Worm (Caenorhabditis elegans) whole organism, L2 larva: ENCODE results near the gene kcmf-1.

ENCODE experiments used
- ama-1 ChIP-seq: fragments of 150-350 bp; optimal IDR thresholded peaks from 2 replicates; lab custom pipeline; 2018; ENCODE audit warnings: inconsistent platforms
- blmp-1 ChIP-seq: sonication (generic microtip); optimal IDR thresholded peaks from 2 replicates; lab custom pipeline; 2017; ENCODE audit warnings: missing genetic modification characterization, mild to moderate bottlenecking, missing compliant biosample characterization, antibody characterized with exemption, moderate library complexity; ENCODE audit not compliant: insufficient read depth
- ceh-82 ChIP-seq: fragments of 150-350 bp; optimal IDR thresholded peaks from 2 replicates; lab custom pipeline; 2014; ENCODE audit warnings: missing biosample characterization, missing genetic modification characterization
- elt-3 ChIP-seq: sonication (generic microtip); optimal IDR thresholded peaks from 2 replicates; lab custom pipeline; 2017; ENCODE audit warnings: missing biosample characterization, missing genetic modification characterization
- gmeb-1 ChIP-seq: fragments of 150-350 bp; optimal IDR thresholded peaks from 2 replicates; lab custom pipeline; 2014; ENCODE audit warnings: missing biosample characterization, missing genetic modification characterization
- lin-11 ChIP-seq: fragments of 150-350 bp; sonication (generic microtip); optimal IDR thresholded peaks from 2 replicates; lab custom pipeline; 2014; ENCODE audit warnings: missing biosample characterization, missing genetic modification characterization, inconsistent platforms, mixed read lengths
- lin-13 ChIP-seq: fragments of 150-350 bp; optimal IDR thresholded peaks from 2 replicates; lab custom pipeline; 2014; ENCODE audit warnings: missing biosample characterization, missing genetic modification reagents, missing genetic modification characterization
- lsy-2 ChIP-seq, 2 experiments: fragments of 150-350 bp in 1 of 2; sonication (generic microtip) in 1 of 2; optimal IDR thresholded peaks; 2 replicates each; lab custom pipeline; 2014 to 2017; ENCODE audit warnings: missing biosample characterization in 2 of 2, missing genetic modification characterization in 2 of 2
- mdl-1 ChIP-seq, 2 experiments: fragments of 150-350 bp in 1 of 2; sonication (generic microtip) in 1 of 2; optimal IDR thresholded peaks; 2 replicates each; lab custom pipeline; 2017; ENCODE audit warnings: missing biosample characterization in 2 of 2, missing genetic modification characterization in 2 of 2
- nhr-12 ChIP-seq: fragments of 150-350 bp; optimal IDR thresholded peaks from 2 replicates; lab custom pipeline; 2014; ENCODE audit warnings: missing biosample characterization, missing genetic modification characterization
- nhr-237 ChIP-seq: fragments of 150-350 bp; optimal IDR thresholded peaks from 2 replicates; lab custom pipeline; 2014; ENCODE audit warnings: missing biosample characterization, missing genetic modification characterization
- nhr-77 ChIP-seq: fragments of 150-350 bp; optimal IDR thresholded peaks from 2 replicates; lab custom pipeline; 2014; ENCODE audit warnings: missing biosample characterization, missing genetic modification characterization
- sma-9 ChIP-seq, 2 experiments: fragments of 150-350 bp in 1 of 2; sonication (generic microtip) in 1 of 2; optimal IDR thresholded peaks; 2 replicates each; lab custom pipeline; 2014 to 2016; ENCODE audit warnings: missing genetic modification characterization in 2 of 2, mild to moderate bottlenecking in 1 of 2, missing biosample characterization in 1 of 2, missing compliant biosample characterization in 1 of 2, missing genetic modification reagents in 1 of 2, moderate library complexity in 1 of 2
- snpc-4 ChIP-seq: fragments of 150-350 bp; optimal IDR thresholded peaks from 2 replicates; lab custom pipeline; 2014; ENCODE audit warnings: missing biosample characterization, missing genetic modification characterization

ce11 chrIII:7837567-7837966, 8.4 kb downstream of the kcmf-1 start:
- TF ChIP-seq ama-1 (lab: Kevin White, UChicago), result no peak
- TF ChIP-seq lin-13 (GFP tag; lab: Kevin White, UChicago), result no peak
- no peak for TF ChIP-seq mdl-1 (tag; optimal IDR thresholded peaks at IDR 0.05; lab: Kevin White, UChicago)
- TF ChIP-seq blmp-1 (tag; lab: Kevin White, UChicago), result no peak
- no peak for TF ChIP-seq nhr-12 (tag; lab: Kevin White, UChicago)
- TF ChIP-seq ceh-82 (tag; lab: Kevin White, UChicago), result no peak
- TF ChIP-seq lin-11 (tag; lab: Kevin White, UChicago), result no peak
- TF ChIP-seq nhr-77, result no peak
- TF ChIP-seq snpc-4 (tag; lab: Kevin White, UChicago), result no peak
- no peak for TF ChIP-seq gmeb-1
- no peak for TF ChIP-seq nhr-237 (tag; lab: Kevin White, UChicago)
- TF ChIP-seq lsy-2 (tag; optimal IDR thresholded peaks at IDR 0.05; lab: Kevin White, UChicago), result no peak
- TF ChIP-seq elt-3 (tag; lab: Kevin White, UChicago), result no peak
- no peak for TF ChIP-seq sma-9 (GFP tag; optimal IDR thresholded peaks at IDR 0.05; lab: Kevin White, UChicago)
- no peak for TF ChIP-seq sma-9 (tag; optimal IDR thresholded peaks at IDR 0.05; lab: Kevin White, UChicago)
